Worm (Caenorhabditis elegans) whole organism, young adult: ENCODE results near the gene Y57G11C.43.

Experiments used
- B0019.2 ChIP-seq: fragments of 200-800 bp; sonication (Bioruptor generic); conservative IDR thresholded peaks from 2 replicates; pipeline ENCODE4 v1.3.6; 2022; ENCODE audit warnings: missing genetic modification reagents, missing genetic modification characterization, missing compliant biosample characterization
- F49E8.2 ChIP-seq: sonication (generic microtip); optimal IDR thresholded peaks from 3 replicates; lab custom pipeline; 2017; ENCODE audit warnings: missing genetic modification characterization, mild to moderate bottlenecking, missing compliant biosample characterization, antibody characterized with exemption, moderate library complexity; ENCODE audit not compliant: insufficient read depth
- Y95B8A.8 ChIP-seq: fragments of 200-800 bp; sonication (Bioruptor generic); IDR thresholded peaks from 2 replicates; pipeline ENCODE4 v1.3.6; 2022; ENCODE audit warnings: missing genetic modification reagents, missing genetic modification characterization, missing compliant biosample characterization
- ama-1 ChIP-seq, 3 experiments: fragments of 150-350 bp in 1 of 3; sonication (generic microtip) in 2 of 3; optimal IDR thresholded peaks; 2 replicates each; lab custom pipeline; 2014 to 2018; ENCODE audit warnings: missing biosample characterization in 2 of 3, missing genetic modification characterization in 2 of 3, missing genetic modification reagents in 2 of 3
- attf-5 ChIP-seq: fragments of 200-800 bp; sonication (Bioruptor generic); optimal IDR thresholded peaks from 2 replicates; lab custom pipeline; 2018; ENCODE audit warnings: mild to moderate bottlenecking, missing genetic modification characterization, missing compliant biosample characterization
- ceh-58 ChIP-seq: fragments of 200-800 bp; sonication (Bioruptor generic); IDR thresholded peaks from 2 replicates; pipeline ENCODE4 v1.3.6; 2022; ENCODE audit warnings: missing genetic modification characterization, missing compliant biosample characterization
- sea-2 ChIP-seq: fragments of 200-800 bp; sonication (Bioruptor generic); IDR thresholded peaks from 2 replicates; pipeline ENCODE4 v1.3.6; 2022; ENCODE audit warnings: missing genetic modification characterization, missing compliant biosample characterization
- ztf-3 ChIP-seq: fragments of 200-800 bp; sonication (Bioruptor generic); optimal IDR thresholded peaks from 2 replicates; lab custom pipeline; 2018; ENCODE audit warnings: mild to moderate bottlenecking, missing genetic modification characterization, missing compliant biosample characterization

- TF ChIP-seq ama-1 (optimal IDR thresholded peaks at IDR 0.05; lab: Kevin White, UChicago) (no peak), ama-1 (GFP tag; optimal IDR thresholded peaks at IDR 0.05; lab: Kevin White, UChicago) (no peak), sea-2 (no peak), F49E8.2 (tag; lab: Kevin White, UChicago) (no peak), ztf-3 (GFP tag; lab: Kevin White, UChicago) (no peak), ceh-58 (GFP tag; lab: Robert Waterston, UW) (no peak), attf-5 (GFP tag; lab: Kevin White, UChicago) (no peak), Y95B8A.8 (GFP tag; lab: Robert Waterston, UW) (no peak), B0019.2 (GFP tag; lab: Robert Waterston, UW) (no peak)
Observed at ce11 chrIV:14816288-14816687, 47.0 kb downstream of the Y57G11C.43 start, which contains the start of gene Y57G11C.46.
